Worm (Caenorhabditis elegans) whole organism, L1 larva: Measurements from ENCODE around the gene srw-41.
"Not testable (repeated sequence)": the region's sequence is repeated elsewhere in the genome, so short reads cannot be mapped to it uniquely, and the experiment has no call there.

Source experiments
- C34B4.2 ChIP-seq: sonication (generic microtip); optimal IDR thresholded peaks from 2 replicates; lab custom pipeline; 2017; ENCODE audit warnings: mild to moderate bottlenecking, missing genetic modification characterization, missing compliant biosample characterization
- ceh-63 ChIP-seq: fragments of 200-800 bp; sonication (Bioruptor generic); optimal IDR thresholded peaks from 2 replicates; lab custom pipeline; 2018; ENCODE audit warnings: mild to moderate bottlenecking, missing genetic modification characterization, missing compliant biosample characterization
- ces-1 ChIP-seq: fragments of 150-350 bp; optimal IDR thresholded peaks from 2 replicates; lab custom pipeline; 2014; ENCODE audit warnings: missing biosample characterization, missing genetic modification reagents, missing genetic modification characterization
- fos-1 ChIP-seq: fragments of 150-350 bp; optimal IDR thresholded peaks from 2 replicates; lab custom pipeline; 2014; ENCODE audit warnings: missing biosample characterization, missing genetic modification characterization
- nhr-12 ChIP-seq: sonication (generic microtip); optimal IDR thresholded peaks from 2 replicates; lab custom pipeline; 2017; ENCODE audit warnings: missing biosample characterization, missing genetic modification characterization
- pqm-1 ChIP-seq: sonication (generic microtip); optimal IDR thresholded peaks from 3 replicates; lab custom pipeline; 2017; ENCODE audit warnings: missing biosample characterization, missing genetic modification characterization
- zag-1 ChIP-seq: fragments of 150-350 bp; optimal IDR thresholded peaks from 2 replicates; lab custom pipeline; 2014; ENCODE audit warnings: missing biosample characterization, missing genetic modification characterization

DNA sequence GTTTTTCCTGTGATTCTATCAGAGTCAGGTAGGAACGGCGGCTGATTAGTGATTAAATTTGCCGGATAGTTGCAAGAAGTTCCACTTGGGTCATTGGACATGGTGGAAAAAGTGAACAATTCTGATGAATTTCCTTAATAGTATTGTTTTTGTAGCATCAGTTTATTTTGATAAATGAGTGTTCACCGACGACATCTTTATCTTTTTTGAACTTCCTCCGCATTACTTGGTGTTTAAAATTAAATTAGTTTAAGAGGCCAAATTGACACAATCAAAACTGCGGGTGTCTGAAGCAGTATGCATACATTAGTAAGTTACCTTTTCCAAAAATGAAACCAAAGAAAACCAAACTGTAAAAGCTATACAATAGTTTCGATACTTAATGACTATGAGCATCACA lies 48.1 kb upstream of the srw-41 start, which contains the start of gene W06G6.11:
- not testable (repeated sequence) for TF ChIP-seq fos-1 (tag; lab: Kevin White, UChicago); ces-1 (GFP tag; lab: Kevin White, UChicago); nhr-12 (tag; lab: Kevin White, UChicago); C34B4.2 (tag; lab: Kevin White, UChicago); ceh-63 (GFP tag; lab: Kevin White, UChicago); zag-1 (tag; lab: Kevin White, UChicago); pqm-1 (tag; lab: Kevin White, UChicago)
